Worm (Caenorhabditis elegans): ENCODE measurements around the gene unc-52.

The unc-52 gene

DNA sequence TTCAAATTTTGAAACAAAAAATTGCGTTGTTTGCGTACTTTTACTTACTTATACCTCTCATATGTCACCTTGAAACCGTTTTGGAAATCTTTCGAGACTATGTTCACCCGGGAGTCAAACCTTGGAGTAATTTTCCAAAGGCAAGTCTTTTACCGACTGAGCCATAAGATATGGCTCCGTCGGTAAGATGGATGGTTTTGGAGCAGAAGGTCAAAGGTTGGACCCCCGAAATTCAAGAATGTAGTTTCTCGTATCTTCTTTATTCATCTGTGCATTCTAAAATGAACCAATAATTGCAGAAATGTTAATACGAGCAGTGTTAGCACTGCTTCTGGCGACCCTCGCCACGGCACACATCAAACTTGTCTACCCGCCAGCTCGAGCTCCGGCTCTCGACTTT lies 21.0 kb upstream of the unc-52 start, which contains the start of gene C09F9.2:
C09F9.2 (plus strand) TSS at position 301 of the 400 bp plus-strand sequence.
- TF ChIP-seq ref-2 (tag; optimal IDR thresholded peaks at IDR 0.05) (no peak), C38D4.7 (GFP tag; optimal IDR thresholded peaks at IDR 0.05) (no peak), pag-3 (tag; optimal IDR thresholded peaks at IDR 0.05; ENCODE audit: borderline replicate concordance) (no peak), sox-2 (GFP tag; IDR thresholded peaks at IDR 0.05) (no peak), pros-1 (tag; optimal IDR thresholded peaks at IDR 0.05) (no peak), eyg-1 (tag; optimal IDR thresholded peaks at IDR 0.05) (no peak), npax-4 (tag; optimal IDR thresholded peaks at IDR 0.05) (no peak), unc-42 (tag; optimal IDR thresholded peaks at IDR 0.05) (no peak), hlh-30 (tag; optimal IDR thresholded peaks at IDR 0.05; ENCODE audit: insufficient read depth) (no peak), unc-86 (tag; optimal IDR thresholded peaks at IDR 0.05) (no peak), sdc-2 (tag; optimal IDR thresholded peaks at IDR 0.05) (no peak), pax-1 (tag; optimal IDR thresholded peaks at IDR 0.05) (no peak), mec-3 (tag; optimal IDR thresholded peaks at IDR 0.05; ENCODE audit: borderline replicate concordance) (no peak), ceh-22 (tag; optimal IDR thresholded peaks at IDR 0.05) (no peak), ceh-2 (tag; optimal IDR thresholded peaks at IDR 0.05) (no peak), lin-11 (tag; optimal IDR thresholded peaks at IDR 0.05) (no peak), hlh-6 (tag; optimal IDR thresholded peaks at IDR 0.05) (no peak), dmd-4 (tag; optimal IDR thresholded peaks at IDR 0.05; ENCODE audit: borderline replicate concordance) (no peak), elt-4 (tag; optimal IDR thresholded peaks at IDR 0.05) (no peak)

ce11 chrII:14704204-14704603 lies 19.9 kb upstream of the unc-52 start:
- no peak for TF ChIP-seq sox-4 (tag; optimal IDR thresholded peaks at IDR 0.05)
- TF ChIP-seq zip-5 (tag; optimal IDR thresholded peaks at IDR 0.05): no peak
- no peak for TF ChIP-seq ceh-48 (tag; optimal IDR thresholded peaks at IDR 0.05)
- TF ChIP-seq pqm-1 (tag; optimal IDR thresholded peaks at IDR 0.05): no peak
- TF ChIP-seq ttx-3 (tag; optimal IDR thresholded peaks at IDR 0.05): no peak
- no peak for TF ChIP-seq odd-2 (tag; optimal IDR thresholded peaks at IDR 0.05)
- TF ChIP-seq ets-4 (tag; optimal IDR thresholded peaks at IDR 0.05): no peak
- no peak for TF ChIP-seq ceh-45 (GFP tag; IDR thresholded peaks at IDR 0.05)
- TF ChIP-seq nhr-11 (tag; optimal IDR thresholded peaks at IDR 0.05): no peak
- no peak for TF ChIP-seq lin-11 (tag; optimal IDR thresholded peaks at IDR 0.05)
- no peak for TF ChIP-seq unc-55 (GFP tag; optimal IDR thresholded peaks at IDR 0.05)

DNA sequence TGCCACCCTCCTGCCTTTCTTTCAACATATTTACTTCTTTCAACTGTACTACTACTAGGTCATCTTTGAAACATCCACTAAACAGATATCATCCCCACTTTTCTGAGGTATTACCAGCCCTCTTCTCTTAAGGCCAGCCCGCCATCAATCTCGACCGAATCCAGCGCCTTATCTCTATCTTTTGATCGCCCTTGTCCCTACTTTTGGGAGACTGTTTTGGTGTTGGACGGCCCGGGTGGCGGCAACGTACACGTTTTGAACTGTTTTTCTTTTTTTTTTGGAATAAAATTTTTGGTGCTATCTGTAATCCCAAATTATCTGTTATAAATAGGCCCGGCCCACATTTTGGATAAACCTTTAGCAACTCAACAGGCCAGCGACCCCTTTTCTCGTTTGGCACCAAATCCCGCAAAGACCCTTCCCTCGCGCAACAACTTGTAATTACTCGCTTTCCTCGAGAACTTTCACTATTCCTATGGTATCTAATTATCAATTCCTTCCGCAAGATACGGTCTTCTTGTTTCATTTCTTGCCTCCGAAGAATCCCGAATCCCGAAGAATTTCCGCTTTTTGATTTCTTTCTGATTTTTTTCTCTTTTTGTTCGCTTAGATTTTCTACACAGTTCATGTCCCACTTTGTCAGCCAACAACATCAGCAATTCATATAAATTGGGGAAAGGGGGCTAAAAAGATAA lies 19.1 kb upstream of the unc-52 start:
- TF ChIP-seq dve-1 (tag; optimal IDR thresholded peaks at IDR 0.05): no peak
- TF ChIP-seq T23F11.4 (GFP tag; optimal IDR thresholded peaks at IDR 0.05): no peak
- no peak for TF ChIP-seq mec-3 (tag; optimal IDR thresholded peaks at IDR 0.05; ENCODE audit: borderline replicate concordance)
- no peak for TF ChIP-seq ceh-24 (tag; optimal IDR thresholded peaks at IDR 0.05)
- TF ChIP-seq ceh-30 (tag; optimal IDR thresholded peaks at IDR 0.05): no peak
- no peak for TF ChIP-seq rnt-1 (tag; optimal IDR thresholded peaks at IDR 0.05)
- TF ChIP-seq unc-42 (tag; optimal IDR thresholded peaks at IDR 0.05): no peak
- no peak for TF ChIP-seq fkh-10 (GFP tag; optimal IDR thresholded peaks at IDR 0.05)
- no peak for TF ChIP-seq npax-4 (tag; optimal IDR thresholded peaks at IDR 0.05)
- no peak for TF ChIP-seq hlh-8 (tag; optimal IDR thresholded peaks at IDR 0.05)
- TF ChIP-seq hlh-6 (tag; optimal IDR thresholded peaks at IDR 0.05): no peak
- no peak for TF ChIP-seq hlh-13 (GFP tag; optimal IDR thresholded peaks at IDR 0.05)
- TF ChIP-seq tbx-7 (tag; optimal IDR thresholded peaks at IDR 0.05): no peak
- no peak for TF ChIP-seq unc-55 (GFP tag; optimal IDR thresholded peaks at IDR 0.05)
- TF ChIP-seq pha-4 (tag; optimal IDR thresholded peaks at IDR 0.05): no peak
- TF ChIP-seq C38D4.7 (GFP tag; optimal IDR thresholded peaks at IDR 0.05): no peak
